Worm (Caenorhabditis elegans) whole organism, L4 larva: ENCODE measurements around the gene F23D12.2.

ENCODE experiments used
- F37D6.2 ChIP-seq: sonication (generic microtip); optimal IDR thresholded peaks from 2 replicates; lab custom pipeline; 2016; ENCODE audit warnings: mild to moderate bottlenecking, missing genetic modification characterization, missing compliant biosample characterization
- F49E8.2 ChIP-seq: sonication (generic microtip); optimal IDR thresholded peaks from 2 replicates; lab custom pipeline; 2016; ENCODE audit warnings: missing compliant biosample characterization, mild to moderate bottlenecking, missing genetic modification characterization, borderline replicate concordance
- Y75B8A.6 ChIP-seq: fragments of 200-800 bp; sonication (Bioruptor generic); IDR thresholded peaks from 2 replicates; pipeline ENCODE4 v1.3.6; 2022; ENCODE audit warnings: missing genetic modification reagents, missing genetic modification characterization, missing compliant biosample characterization
- ama-1 ChIP-seq: fragments of 150-350 bp; optimal IDR thresholded peaks from 2 replicates; lab custom pipeline; 2014; ENCODE audit warnings: inconsistent platforms, mixed read lengths
- cey-2 ChIP-seq: sonication (generic microtip); optimal IDR thresholded peaks from 3 replicates; lab custom pipeline; 2017; ENCODE audit warnings: missing genetic modification characterization, mild to moderate bottlenecking, missing compliant biosample characterization, antibody characterized with exemption, borderline replicate concordance; ENCODE audit not compliant: insufficient read depth
- dve-1 ChIP-seq: sonication (generic microtip); optimal IDR thresholded peaks from 2 replicates; lab custom pipeline; 2017; ENCODE audit warnings: antibody characterized with exemption, mild to moderate bottlenecking, missing genetic modification characterization, missing compliant biosample characterization; ENCODE audit not compliant: insufficient read depth
- nhr-77 ChIP-seq: fragments of 150-350 bp; optimal IDR thresholded peaks from 2 replicates; lab custom pipeline; 2014; ENCODE audit warnings: missing biosample characterization, missing genetic modification characterization
- rbr-2 ChIP-seq: sonication (generic microtip); optimal IDR thresholded peaks from 2 replicates; lab custom pipeline; 2016; ENCODE audit warnings: missing genotype, missing genetic modification characterization, missing compliant biosample characterization
- sdz-12 ChIP-seq: fragments of 200-800 bp; sonication (Bioruptor generic); optimal IDR thresholded peaks from 2 replicates; lab custom pipeline; 2018; ENCODE audit warnings: mild to moderate bottlenecking, missing genetic modification characterization, missing compliant biosample characterization

ce11 chrX:14447498-14447897 lies 26.1 kb upstream of the F23D12.2 start:
- TF ChIP-seq nhr-77: no peak
- no peak for TF ChIP-seq ama-1 (lab: Kevin White, UChicago)
- no peak for TF ChIP-seq cey-2 (tag; lab: Kevin White, UChicago)
- TF ChIP-seq F49E8.2 (tag; lab: Kevin White, UChicago): no peak
- TF ChIP-seq F37D6.2 (tag; lab: Kevin White, UChicago): no peak
- TF ChIP-seq rbr-2 (tag; lab: Kevin White, UChicago): no peak
- TF ChIP-seq sdz-12: no peak
- TF ChIP-seq dve-1 (tag; lab: Kevin White, UChicago): no peak
- no peak for TF ChIP-seq Y75B8A.6 (GFP tag; lab: Robert Waterston, UW)
